Fruit fly (Drosophila melanogaster) whole organism, embryonic: ENCODE measurements around the gene CG17230.

Experiments used
- ATbp ChIP-seq: fragments of 200-800 bp; sonication (Bioruptor generic); optimal IDR thresholded peaks from 2 replicates; lab custom pipeline; 2017; ENCODE audit warnings: missing biosample characterization, mild to moderate bottlenecking, missing genetic modification characterization, missing genetic modification reagents
- CG1024 ChIP-seq: fragments of 200-800 bp; sonication (Bioruptor generic); IDR thresholded peaks from 2 replicates; pipeline ENCODE4 v1.3.6; 2022; ENCODE audit warnings: missing biosample characterization, missing genetic modification characterization
- CG12769 ChIP-seq: fragments of 200-800 bp; sonication (Bioruptor generic); optimal IDR thresholded peaks from 2 replicates; lab custom pipeline; 2019; ENCODE audit warnings: missing biosample characterization, mild to moderate bottlenecking, missing genetic modification characterization, moderate library complexity
- CG13287 ChIP-seq: fragments of 200-800 bp; sonication (Bioruptor generic); IDR thresholded peaks from 2 replicates; pipeline ENCODE4 v1.3.6; 2022; ENCODE audit warnings: missing biosample characterization, missing genetic modification characterization; ENCODE audit not compliant: partially characterized antibody
- CG14014 ChIP-seq: fragments of 200-800 bp; sonication (Bioruptor generic); IDR thresholded peaks from 2 replicates; pipeline ENCODE4 v1.3.6; 2022; ENCODE audit warnings: missing biosample characterization, missing genetic modification characterization
- CG14860 ChIP-seq: fragments of 200-800 bp; sonication (Bioruptor generic); IDR thresholded peaks from 3 replicates; pipeline ENCODE4 v1.3.6; 2022; ENCODE audit warnings: missing biosample characterization, missing genetic modification characterization; ENCODE audit not compliant: partially characterized antibody
- CG16779 ChIP-seq: fragments of 200-800 bp; sonication (Bioruptor generic); IDR thresholded peaks from 2 replicates; pipeline ENCODE4 v1.3.6; 2022; ENCODE audit warnings: missing biosample characterization, missing genetic modification characterization
- CG16815 ChIP-seq: fragments of 200-800 bp; sonication (Bioruptor generic); optimal IDR thresholded peaks from 3 replicates; lab custom pipeline; 2017; ENCODE audit warnings: missing biosample characterization, mild to moderate bottlenecking, missing genetic modification characterization
- CG17912 ChIP-seq: fragments of 200-800 bp; sonication (Bioruptor generic); optimal IDR thresholded peaks from 2 replicates; lab custom pipeline; 2018; ENCODE audit warnings: missing biosample characterization, mild to moderate bottlenecking, missing genetic modification characterization
- CG1832 ChIP-seq: fragments of 200-800 bp; sonication (Bioruptor generic); optimal IDR thresholded peaks from 2 replicates; lab custom pipeline; 2017; ENCODE audit warnings: missing biosample characterization, mild to moderate bottlenecking, missing genetic modification characterization, inconsistent platforms
- CG2129 ChIP-seq: fragments of 200-800 bp; sonication (Bioruptor generic); IDR thresholded peaks from 2 replicates; pipeline ENCODE4 v1.3.6; 2022; ENCODE audit warnings: missing biosample characterization, missing genetic modification characterization; ENCODE audit not compliant: partially characterized antibody
- CG2199 ChIP-seq: fragments of 200-800 bp; sonication (Bioruptor generic); IDR thresholded peaks from 3 replicates; pipeline ENCODE4 v1.3.6; 2022; ENCODE audit warnings: missing biosample characterization, missing genetic modification characterization
- CG2875 ChIP-seq: fragments of 200-800 bp; sonication (Bioruptor generic); optimal IDR thresholded peaks from 2 replicates; lab custom pipeline; 2017; ENCODE audit warnings: missing biosample characterization, mild to moderate bottlenecking, missing genetic modification characterization, missing genetic modification reagents
- CG30020 ChIP-seq: fragments of 200-800 bp; optimal IDR thresholded peaks from 2 replicates; lab custom pipeline; 2019; ENCODE audit warnings: missing biosample characterization, mild to moderate bottlenecking, missing genetic modification characterization, moderate library complexity
- CG31365 ChIP-seq: fragments of 200-800 bp; sonication (Bioruptor generic); optimal IDR thresholded peaks from 2 replicates; lab custom pipeline; 2018; ENCODE audit warnings: missing biosample characterization, mild to moderate bottlenecking, missing genetic modification characterization
- CG4360 ChIP-seq: fragments of 200-800 bp; sonication (Bioruptor generic); IDR thresholded peaks from 2 replicates; pipeline ENCODE4 v1.3.6; 2022; ENCODE audit warnings: missing biosample characterization, missing genetic modification characterization
- CG4424 ChIP-seq: fragments of 200-800 bp; sonication (Bioruptor generic); optimal IDR thresholded peaks from 3 replicates; lab custom pipeline; 2016; ENCODE audit warnings: missing biosample characterization, missing genetic modification characterization
- CG8290 ChIP-seq, 3 experiments: fragments of 200-800 bp; sonication (Bioruptor generic); optimal IDR thresholded peaks; 2 replicates each; lab custom pipeline; 2016 to 2019; ENCODE audit warnings: missing biosample characterization in 3 of 3, missing genetic modification characterization in 3 of 3, mild to moderate bottlenecking in 2 of 3, moderate library complexity in 1 of 3
- CG8478 ChIP-seq: fragments of >200 bp; optimal IDR thresholded peaks from 2 replicates; lab custom pipeline; 2018
- CG8765 ChIP-seq: fragments of 200-800 bp; sonication (Bioruptor generic); IDR thresholded peaks from 2 replicates; pipeline ENCODE4 v1.3.6; 2022; ENCODE audit warnings: missing biosample characterization, missing genetic modification characterization
- CG9609 ChIP-seq: fragments of 200-800 bp; sonication (Bioruptor generic); optimal IDR thresholded peaks from 3 replicates; lab custom pipeline; 2016; ENCODE audit warnings: missing biosample characterization, missing genetic modification characterization
- CTCF ChIP-seq: fragments of 200-800 bp; sonication (Bioruptor generic); optimal IDR thresholded peaks from 2 replicates; lab custom pipeline; 2017; ENCODE audit warnings: missing biosample characterization, mild to moderate bottlenecking, missing genetic modification characterization, moderate library complexity
- Camta ChIP-seq: fragments of 200-800 bp; sonication (Bioruptor generic); optimal IDR thresholded peaks from 2 replicates; lab custom pipeline; 2016; ENCODE audit warnings: missing biosample characterization, missing genetic modification characterization
- D ChIP-seq, 2 experiments: fragments of 200-800 bp in 1 of 2; fragments of >200 bp in 1 of 2; sonication (Bioruptor generic) in 1 of 2; optimal IDR thresholded peaks; 2 replicates in 1 of 2; 3 replicates in 1 of 2; lab custom pipeline; 2017; ENCODE audit warnings: mild to moderate bottlenecking in 1 of 2, missing biosample characterization in 1 of 2, missing genetic modification characterization in 1 of 2, missing genetic modification reagents in 1 of 2
- Dfd ChIP-seq, 2 experiments: fragments of >200 bp; optimal IDR thresholded peaks; 2 replicates each; lab custom pipeline; 2017; ENCODE audit warnings: missing biosample characterization in 2 of 2, missing genetic modification characterization in 2 of 2
- E2f1 ChIP-seq: fragments of 200-800 bp; sonication (Bioruptor generic); IDR thresholded peaks from 2 replicates; pipeline ENCODE4 v1.3.6; 2022; ENCODE audit warnings: missing biosample characterization, missing genetic modification characterization
- Ets97D ChIP-seq: fragments of 200-800 bp; sonication (Bioruptor generic); optimal IDR thresholded peaks from 3 replicates; lab custom pipeline; 2016; ENCODE audit warnings: missing biosample characterization, missing genetic modification characterization
- H15 ChIP-seq: fragments of 200-800 bp; sonication (Bioruptor generic); IDR thresholded peaks from 3 replicates; pipeline ENCODE4 v1.3.6; 2022; ENCODE audit warnings: missing biosample characterization, missing genetic modification characterization
- Kr ChIP-seq: fragments of 200-800 bp; sonication (Bioruptor generic); optimal IDR thresholded peaks from 2 replicates; lab custom pipeline; 2017; ENCODE audit warnings: missing biosample characterization, mild to moderate bottlenecking, missing genetic modification characterization
- Oli ChIP-seq: fragments of 200-800 bp; sonication (Bioruptor generic); optimal IDR thresholded peaks from 2 replicates; lab custom pipeline; 2018; ENCODE audit warnings: missing biosample characterization, mild to moderate bottlenecking, missing genetic modification characterization, moderate library complexity
- TFAM ChIP-seq: fragments of 200-800 bp; sonication (Bioruptor generic); optimal IDR thresholded peaks from 2 replicates; lab custom pipeline; 2017; ENCODE audit warnings: missing biosample characterization, missing genetic modification characterization, inconsistent platforms
- dmrt11E ChIP-seq: fragments of 200-800 bp; sonication (Bioruptor generic); optimal IDR thresholded peaks from 3 replicates; lab custom pipeline; 2018; ENCODE audit warnings: missing biosample characterization, mild to moderate bottlenecking, missing genetic modification characterization, moderate library complexity
- fd3F ChIP-seq: fragments of 200-800 bp; sonication (Bioruptor generic); optimal IDR thresholded peaks from 2 replicates; lab custom pipeline; 2018; ENCODE audit warnings: missing biosample characterization, mild to moderate bottlenecking, missing genetic modification characterization, moderate library complexity
- gsb ChIP-seq: fragments of 200-800 bp; sonication (Bioruptor generic); IDR thresholded peaks from 2 replicates; pipeline ENCODE4 v1.3.6; 2022; ENCODE audit warnings: missing biosample characterization, missing genetic modification characterization
- insv ChIP-seq, 2 experiments: fragments of 200-800 bp; sonication (Bioruptor generic); optimal IDR thresholded peaks; 3 replicates each; lab custom pipeline; 2016 to 2018; ENCODE audit warnings: missing biosample characterization in 2 of 2, missing genetic modification characterization in 2 of 2
- inv ChIP-seq: fragments of 200-800 bp; sonication (Bioruptor generic); IDR thresholded peaks from 2 replicates; pipeline ENCODE4 v1.3.6; 2022; ENCODE audit warnings: missing biosample characterization, missing genetic modification characterization; ENCODE audit not compliant: partially characterized antibody
- knrl ChIP-seq: fragments of 200-800 bp; sonication (Bioruptor generic); IDR thresholded peaks from 3 replicates; pipeline ENCODE4 v1.3.6; 2022; ENCODE audit warnings: missing biosample characterization, missing genetic modification characterization; ENCODE audit not compliant: partially characterized antibody
- lilli ChIP-seq: fragments of 200-800 bp; sonication (Bioruptor generic); optimal IDR thresholded peaks from 3 replicates; lab custom pipeline; 2016; ENCODE audit warnings: missing biosample characterization, missing genetic modification characterization
- mld ChIP-seq: fragments of 200-800 bp; sonication (Bioruptor generic); IDR thresholded peaks from 3 replicates; pipeline ENCODE4 v1.3.6; 2022; ENCODE audit warnings: missing biosample characterization, missing genetic modification characterization; ENCODE audit not compliant: partially characterized antibody
- nom ChIP-seq: fragments of 200-800 bp; sonication (Bioruptor generic); optimal IDR thresholded peaks from 2 replicates; lab custom pipeline; 2017; ENCODE audit warnings: missing biosample characterization, missing genetic modification characterization, mild to moderate bottlenecking, moderate library complexity, missing genetic modification reagents
- pb ChIP-seq: fragments of 200-800 bp; sonication (Bioruptor generic); optimal IDR thresholded peaks from 3 replicates; lab custom pipeline; 2016; ENCODE audit warnings: missing biosample characterization, missing genetic modification characterization
- scrt ChIP-seq: fragments of 200-800 bp; sonication (Bioruptor generic); optimal IDR thresholded peaks from 2 replicates; lab custom pipeline; 2018; ENCODE audit warnings: missing biosample characterization, mild to moderate bottlenecking, missing genetic modification characterization, moderate library complexity
- stwl ChIP-seq: fragments of 200-800 bp; sonication (Bioruptor generic); optimal IDR thresholded peaks from 3 replicates; lab custom pipeline; 2018; ENCODE audit warnings: missing biosample characterization, mild to moderate bottlenecking, missing genetic modification characterization, moderate library complexity
- sug ChIP-seq: fragments of 200-800 bp; optimal IDR thresholded peaks from 2 replicates; lab custom pipeline; 2019; ENCODE audit warnings: missing biosample characterization, mild to moderate bottlenecking, missing genetic modification characterization, moderate library complexity
- tna ChIP-seq: fragments of 200-800 bp; sonication (Bioruptor generic); IDR thresholded peaks from 2 replicates; pipeline ENCODE4 v1.3.6; 2022; ENCODE audit warnings: missing biosample characterization, missing genetic modification characterization; ENCODE audit not compliant: partially characterized antibody
- vvl ChIP-seq: fragments of 200-800 bp; sonication (Bioruptor generic); IDR thresholded peaks from 2 replicates; pipeline ENCODE4 v1.3.6; 2022; ENCODE audit warnings: missing biosample characterization, missing genetic modification characterization
- wek ChIP-seq: fragments of 200-800 bp; sonication (Bioruptor generic); optimal IDR thresholded peaks from 3 replicates; lab custom pipeline; 2018; ENCODE audit warnings: missing biosample characterization, mild to moderate bottlenecking, missing genetic modification characterization, moderate library complexity
- z ChIP-seq: fragments of 200-800 bp; sonication (Bioruptor generic); IDR thresholded peaks from 3 replicates; pipeline ENCODE4 v1.3.6; 2022; ENCODE audit warnings: missing biosample characterization, missing genetic modification characterization

CG17230 gene

dm6 chr3R:11395541-11395940 lies 42.0 kb upstream of the CG17230 start:
- TF ChIP-seq CTCF (GFP tag; lab: Kevin White, UChicago) (peak; percentile 38), CG17912 (GFP tag; lab: Kevin White, UChicago) (no peak), CG14860 (GFP tag; lab: Robert Waterston, UW) (0 out of 3 replicates have a peak, but pooled peaks have one; percentile 18), Oli (tag; lab: Kevin White, UChicago) (no peak)

DNA sequence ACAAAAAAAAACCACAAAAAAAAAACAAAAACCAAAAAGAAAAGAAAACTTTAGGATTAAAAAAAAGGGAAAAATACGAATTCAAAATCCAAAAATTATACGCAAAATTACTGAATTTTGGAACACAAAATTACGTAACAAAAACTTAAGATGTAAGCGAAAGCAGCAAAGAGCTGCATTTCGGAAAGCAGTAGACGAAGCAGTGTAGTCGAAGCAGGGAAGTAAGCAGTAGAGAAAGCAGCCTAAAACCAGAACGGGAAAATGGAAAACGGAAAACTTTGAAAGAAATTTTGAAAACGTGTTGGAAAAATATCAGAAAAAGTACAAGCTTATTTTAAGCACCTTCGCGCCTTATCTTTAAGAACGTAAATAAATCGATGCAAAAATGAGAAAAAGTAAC lies 34.7 kb upstream of the CG17230 start:
- TF ChIP-seq CG13287: no peak
- TF ChIP-seq z (GFP tag; lab: Robert Waterston, UW): no peak
- peak; percentile 92 for TF ChIP-seq stwl (tag; lab: Kevin White, UChicago)
- no peak for TF ChIP-seq CG1024
- TF ChIP-seq CG16779 (GFP tag; lab: Robert Waterston, UW): no peak
- no peak for TF ChIP-seq dmrt11E (tag; lab: Kevin White, UChicago)
- TF ChIP-seq CG9609 (GFP tag; lab: Kevin White, UChicago): no peak
- no peak for TF ChIP-seq scrt (GFP tag; lab: Kevin White, UChicago)
- TF ChIP-seq CG2199 (GFP tag; lab: Robert Waterston, UW): 0 out of 3 replicates have a peak, but pooled peaks have one; percentile 8
- TF ChIP-seq wek (GFP tag; lab: Kevin White, UChicago): no peak
- TF ChIP-seq D (optimal IDR thresholded peaks at IDR 0.05; lab: Kevin White, UChicago): no peak
- TF ChIP-seq D (GFP tag; optimal IDR thresholded peaks at IDR 0.05; lab: Kevin White, UChicago): no peak
- TF ChIP-seq CG12769 (tag; lab: Kevin White, UChicago): no peak
- no peak for TF ChIP-seq lilli (GFP tag; lab: Kevin White, UChicago)
- TF ChIP-seq CG16815 (GFP tag; lab: Kevin White, UChicago): no peak
- TF ChIP-seq Camta (GFP tag; lab: Kevin White, UChicago): no peak
- TF ChIP-seq ATbp (GFP tag; lab: Kevin White, UChicago): no peak
- no peak for TF ChIP-seq TFAM
- TF ChIP-seq Kr (GFP tag; lab: Kevin White, UChicago): no peak
- no peak for TF ChIP-seq CG8765 (GFP tag; lab: Robert Waterston, UW)
- TF ChIP-seq CG4360 (GFP tag; lab: Robert Waterston, UW): no peak
- TF ChIP-seq CG14014 (GFP tag; lab: Robert Waterston, UW): no peak
- no peak for TF ChIP-seq gsb
- peak in 1 of 2 experiments; percentile 88 for TF ChIP-seq Dfd (GFP tag; optimal IDR thresholded peaks at IDR 0.05; lab: Kevin White, UChicago)
- TF ChIP-seq CG1832 (GFP tag; lab: Kevin White, UChicago): no peak
- TF ChIP-seq tna: no peak
- TF ChIP-seq nom: no peak
- peak; percentile 83 for TF ChIP-seq Ets97D
- TF ChIP-seq CG8478: no peak
- no peak for TF ChIP-seq insv (GFP tag; optimal IDR thresholded peaks at IDR 0.05; lab: Kevin White, UChicago)
- TF ChIP-seq CG8290 (GFP tag; optimal IDR thresholded peaks at IDR 0.05; lab: Kevin White, UChicago): peak; percentile 97
- peak in 1 of 2 experiments; percentile 63 for TF ChIP-seq CG8290 (tag; optimal IDR thresholded peaks at IDR 0.05; lab: Kevin White, UChicago)
- TF ChIP-seq H15 (GFP tag; lab: Robert Waterston, UW): no peak
- TF ChIP-seq inv (GFP tag; lab: Robert Waterston, UW): no peak
- TF ChIP-seq CG4424: no peak
- TF ChIP-seq knrl (GFP tag; lab: Robert Waterston, UW): 0 out of 3 replicates have a peak, but pooled peaks have one; percentile 8
- no peak for TF ChIP-seq mld
- TF ChIP-seq CG30020: no peak
- TF ChIP-seq E2f1 (GFP tag; lab: Robert Waterston, UW): no peak
- TF ChIP-seq pb (GFP tag; lab: Kevin White, UChicago): no peak
- no peak for TF ChIP-seq CG2875 (GFP tag; lab: Kevin White, UChicago)
- TF ChIP-seq vvl (GFP tag; lab: Robert Waterston, UW): no peak
- peak; percentile 94 for TF ChIP-seq CG31365 (tag; lab: Kevin White, UChicago)
- no peak for TF ChIP-seq sug
- TF ChIP-seq CG2129 (GFP tag; lab: Robert Waterston, UW): no peak
- no peak for TF ChIP-seq fd3F (GFP tag; lab: Kevin White, UChicago)
